Fruit fly (Drosophila melanogaster) whole organism, prepupa: ENCODE data around the gene scf.
A peak's percentile ranks its signal among the peaks of the same experiment; 100 is the strongest.

Source experiments
- CG11294 ChIP-seq: fragments of 200-800 bp; sonication (Bioruptor generic); IDR thresholded peaks from 2 replicates; pipeline ENCODE4 v1.3.6; 2022; ENCODE audit warnings: missing biosample characterization, missing genetic modification characterization
- CG3919 ChIP-seq: fragments of 200-800 bp; sonication (Bioruptor generic); optimal IDR thresholded peaks from 3 replicates; lab custom pipeline; 2016; ENCODE audit warnings: missing biosample characterization, missing genetic modification characterization
- CG9139 ChIP-seq: fragments of 200-800 bp; sonication (Bioruptor generic); optimal IDR thresholded peaks from 3 replicates; lab custom pipeline; 2017; ENCODE audit warnings: missing biosample characterization, mild to moderate bottlenecking, missing genetic modification characterization
- Ets96B ChIP-seq: fragments of 200-800 bp; optimal IDR thresholded peaks from 2 replicates; lab custom pipeline; 2019; ENCODE audit warnings: missing biosample characterization, mild to moderate bottlenecking, missing genetic modification characterization, moderate library complexity
- Hr39 ChIP-seq: fragments of 200-800 bp; sonication (Bioruptor generic); optimal IDR thresholded peaks from 2 replicates; lab custom pipeline; 2016; ENCODE audit warnings: missing biosample characterization, missing genetic modification characterization
- Lpt ChIP-seq: fragments of 200-800 bp; sonication (Bioruptor generic); optimal IDR thresholded peaks from 3 replicates; lab custom pipeline; 2016; ENCODE audit warnings: missing biosample characterization, missing genetic modification characterization
- Sox14 ChIP-seq: fragments of 200-800 bp; sonication (Bioruptor generic); optimal IDR thresholded peaks from 3 replicates; lab custom pipeline; 2016; ENCODE audit warnings: missing biosample characterization, missing genetic modification characterization
- Sox15 ChIP-seq: fragments of 200-800 bp; sonication (Bioruptor generic); optimal IDR thresholded peaks from 3 replicates; lab custom pipeline; 2016; ENCODE audit warnings: missing biosample characterization, missing genetic modification characterization
- dsx ChIP-seq: fragments of 200-800 bp; optimal IDR thresholded peaks from 3 replicates; lab custom pipeline; 2019; ENCODE audit warnings: missing biosample characterization, mild to moderate bottlenecking, missing genetic modification characterization, moderate library complexity; ENCODE audit not compliant: poor library complexity, severe bottlenecking
- fkh ChIP-seq: fragments of 200-800 bp; sonication (Bioruptor generic); optimal IDR thresholded peaks from 3 replicates; lab custom pipeline; 2017; ENCODE audit warnings: missing biosample characterization, mild to moderate bottlenecking, missing genetic modification characterization, moderate library complexity

DNA sequence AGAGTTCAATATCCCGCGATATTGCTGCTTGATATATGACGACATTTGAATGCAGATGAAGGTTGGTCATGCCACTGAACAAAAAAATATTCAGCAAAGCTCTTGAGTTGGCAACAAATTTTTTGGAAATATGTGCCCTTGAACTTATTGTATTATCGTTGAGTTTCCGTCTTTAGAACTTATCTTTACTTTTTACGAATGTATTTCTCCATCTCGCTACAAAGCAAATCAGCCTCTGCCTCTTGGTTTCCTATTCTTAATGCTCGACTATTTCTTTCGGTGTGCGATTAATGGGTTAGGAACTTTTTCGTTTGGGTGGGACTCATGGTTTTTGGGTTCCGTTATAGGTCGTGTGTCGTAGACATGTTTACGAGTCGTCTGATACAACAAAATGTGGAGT, 24.7 kb downstream of the scf start:
- TF ChIP-seq CG3919 (GFP tag; lab: Kevin White, UChicago) (no peak), Ets96B (tag; lab: Kevin White, UChicago) (no peak), Sox14 (GFP tag; lab: Kevin White, UChicago) (peak; percentile 31), CG9139 (GFP tag; lab: Kevin White, UChicago) (no peak), fkh (GFP tag; lab: Kevin White, UChicago) (no peak), Sox15 (no peak), CG11294 (GFP tag; lab: Robert Waterston, UW) (no peak), dsx (GFP tag; lab: Kevin White, UChicago) (no peak), Lpt (GFP tag; lab: Kevin White, UChicago) (no peak), Hr39 (GFP tag; lab: Kevin White, UChicago) (peak; percentile 41)
